Fruit fly (Drosophila melanogaster): ENCODE measurements around the gene Fntb.

Gene Fntb

dm6 chr3R:16448378-16449134 lies 15.8 kb downstream of the Fntb start (continued):
- TF ChIP-seq so (GFP tag; IDR thresholded peaks at IDR 0.05): peak; percentile 59; the same call in 2 of the 3 replicates
- peak; percentile 67 for TF ChIP-seq CrebB (tag; optimal IDR thresholded peaks at IDR 0.05)
- no peak for TF ChIP-seq hth (optimal IDR thresholded peaks at IDR 0.05)
- TF ChIP-seq chinmo (GFP tag; IDR thresholded peaks at IDR 0.05; ENCODE audit: partially characterized antibody): 0 out of 4 replicates have a peak, but pooled peaks have one; percentile 41
- peak; percentile 47 for TF ChIP-seq emc (GFP tag; optimal IDR thresholded peaks at IDR 0.05)
- TF ChIP-seq CG5180 (GFP tag; optimal IDR thresholded peaks at IDR 0.05): no peak
- TF ChIP-seq usp (GFP tag; optimal IDR thresholded peaks at IDR 0.05): no peak
- TF ChIP-seq gro (GFP tag; optimal IDR thresholded peaks at IDR 0.05): no peak
- TF ChIP-seq pfk (GFP tag; optimal IDR thresholded peaks at IDR 0.05): no peak
- TF ChIP-seq CG1603 (tag; optimal IDR thresholded peaks at IDR 0.05): peak; percentile 97
- TF ChIP-seq H2.0 (GFP tag; IDR thresholded peaks at IDR 0.05): peak; percentile 87
- TF ChIP-seq Hey (tag; optimal IDR thresholded peaks at IDR 0.05): no peak
- TF ChIP-seq pan (optimal IDR thresholded peaks at IDR 0.05): no peak
- TF ChIP-seq pan (GFP tag; optimal IDR thresholded peaks at IDR 0.05 in 1 of 2, IDR thresholded peaks at IDR 0.05 in 1 of 2): peak in 1 of 2 experiments; percentile 79
- no peak for TF ChIP-seq CG18619 (GFP tag; optimal IDR thresholded peaks at IDR 0.05)
- no peak for TF ChIP-seq Dll (GFP tag; IDR thresholded peaks at IDR 0.05; ENCODE audit: partially characterized antibody)
- TF ChIP-seq gem (tag; optimal IDR thresholded peaks at IDR 0.05): peak; percentile 85
- peak; percentile 8 for TF ChIP-seq trh (GFP tag; optimal IDR thresholded peaks at IDR 0.05)
- TF ChIP-seq CG12219 (GFP tag; optimal IDR thresholded peaks at IDR 0.05): peak; percentile 84
- peak; percentile 35 for TF ChIP-seq CG12744 (GFP tag; optimal IDR thresholded peaks at IDR 0.05)
- TF ChIP-seq CG15601 (tag; optimal IDR thresholded peaks at IDR 0.05): peak; percentile 66
- TF ChIP-seq oc (tag; optimal IDR thresholded peaks at IDR 0.05): peak; percentile 65
- TF ChIP-seq CG11723 (GFP tag; optimal IDR thresholded peaks at IDR 0.05): no peak
- TF ChIP-seq Bgb (GFP tag; IDR thresholded peaks at IDR 0.05; ENCODE audit: partially characterized antibody): no peak
- TF ChIP-seq CG10959 (GFP tag; IDR thresholded peaks at IDR 0.05): peak; percentile 74
- TF ChIP-seq stc (GFP tag; IDR thresholded peaks at IDR 0.05): peak; percentile 63
- TF ChIP-seq CG16815 (GFP tag; optimal IDR thresholded peaks at IDR 0.05): peak; percentile 64
- TF ChIP-seq kni (GFP tag; optimal IDR thresholded peaks at IDR 0.05): no peak
- TF ChIP-seq Antp (GFP tag; optimal IDR thresholded peaks at IDR 0.05): peak; percentile 68
- TF ChIP-seq CG18764 (GFP tag; optimal IDR thresholded peaks at IDR 0.05): peak; percentile 58
- TF ChIP-seq CG6654 (GFP tag; optimal IDR thresholded peaks at IDR 0.05): peak; percentile 66
- peak; percentile 93 for TF ChIP-seq ara (GFP tag; IDR thresholded peaks at IDR 0.05)
- TF ChIP-seq CG6272 (GFP tag; IDR thresholded peaks at IDR 0.05): peak; percentile 74
- peak; percentile 72 for TF ChIP-seq ind (GFP tag; optimal IDR thresholded peaks at IDR 0.05)
- TF ChIP-seq CG9609 (GFP tag; optimal IDR thresholded peaks at IDR 0.05): peak; percentile 82
- peak; percentile 50 for TF ChIP-seq crc (GFP tag; optimal IDR thresholded peaks at IDR 0.05)
- TF ChIP-seq Usf (GFP tag; optimal IDR thresholded peaks at IDR 0.05): peak; percentile 8
- peak; percentile 68; the same call in 2 of the 3 replicates for TF ChIP-seq Mrtf (GFP tag; IDR thresholded peaks at IDR 0.05)
- no peak; the same call in 2 of the 3 replicates for TF ChIP-seq CG11560 (tag; IDR thresholded peaks at IDR 0.05)
- TF ChIP-seq sens (GFP tag): peak; percentile 84
- peak; percentile 1 for TF ChIP-seq CG16863 (GFP tag; optimal IDR thresholded peaks at IDR 0.05)
- no peak for TF ChIP-seq CG42726 (GFP tag; IDR thresholded peaks at IDR 0.05; ENCODE audit: partially characterized antibody)
- peak; percentile 7 for TF ChIP-seq sug (tag; optimal IDR thresholded peaks at IDR 0.05)
- peak; percentile 21 for TF ChIP-seq Myb (GFP tag; optimal IDR thresholded peaks at IDR 0.05)
- peak; percentile 86 for TF ChIP-seq CG10366 (GFP tag; IDR thresholded peaks at IDR 0.05)
- TF ChIP-seq CG14965 (GFP tag; optimal IDR thresholded peaks at IDR 0.05; ENCODE audit: borderline replicate concordance): no peak
- peak; percentile 52; the same call in 1 of the 3 replicates for TF ChIP-seq C15 (GFP tag; IDR thresholded peaks at IDR 0.05)
- no peak for TF ChIP-seq CG3838 (GFP tag; optimal IDR thresholded peaks at IDR 0.05)
- peak; percentile 72 for TF ChIP-seq CG30431 (GFP tag; optimal IDR thresholded peaks at IDR 0.05)
- peak in 1 of 2 experiments; percentile 73 for TF ChIP-seq Hr51 (GFP tag; optimal IDR thresholded peaks at IDR 0.05)

Measured in whole organism, embryonic.